Worm (Caenorhabditis elegans): ENCODE data around the gene fbxa-155.

The fbxa-155 gene

DNA sequence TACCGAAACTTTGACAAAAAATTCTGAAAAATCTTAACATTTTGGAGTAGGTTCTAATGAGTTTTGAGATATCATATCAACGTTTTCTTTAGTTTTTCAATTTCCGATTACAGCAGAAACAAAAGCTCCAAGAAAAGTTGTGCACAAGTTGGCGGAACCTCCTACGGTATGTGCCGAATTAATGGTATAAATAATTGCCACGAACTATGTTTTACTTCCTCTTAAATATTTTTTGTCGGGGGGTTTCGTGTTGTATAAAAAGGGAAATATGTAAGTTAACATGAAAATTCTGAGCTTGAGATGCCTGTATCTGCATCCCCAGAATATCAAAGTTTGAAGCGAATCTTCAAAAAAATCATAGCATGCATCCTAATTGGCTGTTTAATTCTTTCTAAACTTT, 23.9 kb upstream of the fbxa-155 start, which contains the start of gene M04D8.8:
M04D8.8 (plus strand) TSS at position 301 of the 400 bp plus-strand sequence.
- no peak for TF ChIP-seq ref-1 (GFP tag; conservative IDR thresholded peaks at IDR 0.05)
- no peak for TF ChIP-seq flt-1 (GFP tag; IDR thresholded peaks at IDR 0.05)
- TF ChIP-seq med-1 (GFP tag; optimal IDR thresholded peaks at IDR 0.05; ENCODE audit: insufficient read depth), result no peak
- TF ChIP-seq ztf-23 (GFP tag; IDR thresholded peaks at IDR 0.05), result no peak
- TF ChIP-seq tab-1 (GFP tag; IDR thresholded peaks at IDR 0.05), result no peak
- TF ChIP-seq cog-1 (tag; optimal IDR thresholded peaks at IDR 0.05), result no peak
- no peak for TF ChIP-seq ztf-29 (GFP tag; IDR thresholded peaks at IDR 0.05)
- TF ChIP-seq klf-2 (GFP tag; conservative IDR thresholded peaks at IDR 0.05), result no peak
- TF ChIP-seq T22C8.4 (GFP tag; IDR thresholded peaks at IDR 0.05), result no peak

DNA sequence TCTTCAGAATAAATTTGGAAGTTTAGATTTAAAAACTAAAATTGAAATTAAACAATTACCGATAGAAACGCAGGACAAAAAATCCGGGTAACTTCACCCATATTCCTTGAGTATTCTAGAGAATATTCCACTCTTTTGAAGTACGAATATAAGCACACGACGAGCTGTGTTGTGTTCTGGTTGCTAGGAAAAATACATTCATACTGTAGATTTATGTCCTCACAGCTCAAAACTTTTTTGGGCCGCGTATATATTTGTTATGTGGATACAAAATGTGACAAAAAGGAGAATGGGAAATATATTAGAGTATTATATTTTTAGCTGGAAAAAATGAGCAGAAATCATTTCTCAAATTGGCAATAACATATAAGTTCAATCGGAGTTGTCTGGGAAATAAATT, 23.2 kb upstream of the fbxa-155 start, which contains the start of gene M04D8.5:
M04D8.5 (minus strand) TSS at position 101 of the 400 bp plus-strand sequence.
- no peak for TF ChIP-seq cog-1 (tag; optimal IDR thresholded peaks at IDR 0.05)
- no peak for TF ChIP-seq T22C8.4 (GFP tag; IDR thresholded peaks at IDR 0.05)
- TF ChIP-seq ztf-29 (GFP tag; IDR thresholded peaks at IDR 0.05), result no peak
- no peak for TF ChIP-seq med-1 (GFP tag; optimal IDR thresholded peaks at IDR 0.05; ENCODE audit: insufficient read depth)
- TF ChIP-seq tab-1 (GFP tag; IDR thresholded peaks at IDR 0.05), result no peak
- TF ChIP-seq flt-1 (GFP tag; IDR thresholded peaks at IDR 0.05), result no peak
- TF ChIP-seq klf-2 (GFP tag; conservative IDR thresholded peaks at IDR 0.05), result no peak
- no peak for TF ChIP-seq ref-1 (GFP tag; conservative IDR thresholded peaks at IDR 0.05)
- no peak for TF ChIP-seq ztf-23 (GFP tag; IDR thresholded peaks at IDR 0.05)

- TF ChIP-seq cog-1 (tag; optimal IDR thresholded peaks at IDR 0.05) (no peak), ztf-23 (GFP tag; IDR thresholded peaks at IDR 0.05) (no peak)
Measured at ce11 chrIII:10030549-10030948, 20.5 kb upstream of the fbxa-155 start, which contains the start of gene M04D8.4. Gene M04D8.4 (minus strand): TSS chrIII:10030649.

DNA sequence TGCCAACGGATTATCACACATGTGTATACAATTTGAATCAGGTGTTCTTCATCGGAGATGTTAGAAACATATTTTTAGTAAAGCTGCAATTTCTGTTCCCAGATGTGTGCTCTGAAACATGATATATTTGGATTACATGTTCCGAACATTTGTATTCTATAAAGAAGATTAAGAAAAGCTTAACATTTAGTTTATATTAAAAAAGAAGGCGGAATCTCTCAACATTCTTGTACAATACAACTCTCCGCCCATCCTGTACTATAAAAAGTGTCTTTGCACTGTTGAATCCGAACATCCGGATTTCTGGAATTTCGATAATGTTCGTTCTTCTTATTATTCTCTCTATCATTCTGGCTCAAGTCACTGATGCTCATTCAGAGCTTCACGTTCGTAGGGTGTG, 17.9 kb upstream of the fbxa-155 start, which contains the start of gene ins-23:
ins-23 (plus strand) TSS at position 301 of the 400 bp plus-strand sequence.
- TF ChIP-seq ztf-29 (GFP tag; IDR thresholded peaks at IDR 0.05), result no peak
- no peak for TF ChIP-seq flt-1 (GFP tag; IDR thresholded peaks at IDR 0.05)
- no peak for TF ChIP-seq cog-1 (tag; optimal IDR thresholded peaks at IDR 0.05)
- no peak for TF ChIP-seq T22C8.4 (GFP tag; IDR thresholded peaks at IDR 0.05)
- TF ChIP-seq ref-1 (GFP tag; conservative IDR thresholded peaks at IDR 0.05), result no peak
- TF ChIP-seq ztf-23 (GFP tag; IDR thresholded peaks at IDR 0.05), result no peak
- no peak for TF ChIP-seq klf-2 (GFP tag; conservative IDR thresholded peaks at IDR 0.05)
- no peak for TF ChIP-seq med-1 (GFP tag; optimal IDR thresholded peaks at IDR 0.05; ENCODE audit: insufficient read depth)
- no peak for TF ChIP-seq tab-1 (GFP tag; IDR thresholded peaks at IDR 0.05)

- TF ChIP-seq ztf-29 (GFP tag; IDR thresholded peaks at IDR 0.05) (no peak), cog-1 (tag; optimal IDR thresholded peaks at IDR 0.05) (no peak), med-1 (GFP tag; optimal IDR thresholded peaks at IDR 0.05; ENCODE audit: insufficient read depth) (no peak), ref-1 (GFP tag; conservative IDR thresholded peaks at IDR 0.05) (no peak), ztf-23 (GFP tag; IDR thresholded peaks at IDR 0.05) (no peak), klf-2 (GFP tag; conservative IDR thresholded peaks at IDR 0.05) (no peak), tab-1 (GFP tag; IDR thresholded peaks at IDR 0.05) (no peak), flt-1 (GFP tag; IDR thresholded peaks at IDR 0.05) (no peak)
Measured at ce11 chrIII:10025989-10026388, 16.0 kb upstream of the fbxa-155 start, which contains the start of gene ins-22. Gene ins-22 (plus strand): TSS chrIII:10026289.

- TF ChIP-seq flt-1 (GFP tag; IDR thresholded peaks at IDR 0.05) (no peak), klf-2 (GFP tag; conservative IDR thresholded peaks at IDR 0.05) (no peak), ztf-29 (GFP tag; IDR thresholded peaks at IDR 0.05) (no peak), med-1 (GFP tag; optimal IDR thresholded peaks at IDR 0.05; ENCODE audit: insufficient read depth) (no peak), T22C8.4 (GFP tag; IDR thresholded peaks at IDR 0.05) (no peak), ztf-23 (GFP tag; IDR thresholded peaks at IDR 0.05) (no peak), ref-1 (GFP tag; conservative IDR thresholded peaks at IDR 0.05) (no peak), cog-1 (tag; optimal IDR thresholded peaks at IDR 0.05) (no peak), tab-1 (GFP tag; IDR thresholded peaks at IDR 0.05) (no peak)
Measured at ce11 chrIII:10023452-10023851, 13.4 kb upstream of the fbxa-155 start, which contains the start of gene ins-21. Gene ins-21 (plus strand): TSS chrIII:10023752.

DNA sequence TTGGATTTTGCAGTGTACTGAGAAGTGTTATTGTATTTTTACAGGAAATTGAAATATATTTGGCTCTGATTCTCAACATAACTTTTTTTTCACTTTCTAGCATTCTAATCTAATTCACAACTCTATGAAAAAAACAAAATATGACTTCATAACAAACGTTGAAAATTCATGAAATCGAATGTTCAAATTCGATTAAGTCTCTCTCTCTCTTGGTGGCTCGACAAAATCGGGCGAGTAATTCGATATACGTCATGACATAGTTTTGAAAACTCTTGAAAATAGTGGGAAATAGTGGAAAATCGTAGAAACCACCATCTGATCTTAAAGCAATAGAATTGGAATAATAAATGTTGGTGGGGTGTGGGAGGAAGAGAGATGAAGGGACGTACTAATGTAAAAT, 8.0 kb upstream of the fbxa-155 start:
- no peak for TF ChIP-seq ztf-23 (GFP tag; IDR thresholded peaks at IDR 0.05)
- TF ChIP-seq T22C8.4 (GFP tag; IDR thresholded peaks at IDR 0.05), result no peak

DNA sequence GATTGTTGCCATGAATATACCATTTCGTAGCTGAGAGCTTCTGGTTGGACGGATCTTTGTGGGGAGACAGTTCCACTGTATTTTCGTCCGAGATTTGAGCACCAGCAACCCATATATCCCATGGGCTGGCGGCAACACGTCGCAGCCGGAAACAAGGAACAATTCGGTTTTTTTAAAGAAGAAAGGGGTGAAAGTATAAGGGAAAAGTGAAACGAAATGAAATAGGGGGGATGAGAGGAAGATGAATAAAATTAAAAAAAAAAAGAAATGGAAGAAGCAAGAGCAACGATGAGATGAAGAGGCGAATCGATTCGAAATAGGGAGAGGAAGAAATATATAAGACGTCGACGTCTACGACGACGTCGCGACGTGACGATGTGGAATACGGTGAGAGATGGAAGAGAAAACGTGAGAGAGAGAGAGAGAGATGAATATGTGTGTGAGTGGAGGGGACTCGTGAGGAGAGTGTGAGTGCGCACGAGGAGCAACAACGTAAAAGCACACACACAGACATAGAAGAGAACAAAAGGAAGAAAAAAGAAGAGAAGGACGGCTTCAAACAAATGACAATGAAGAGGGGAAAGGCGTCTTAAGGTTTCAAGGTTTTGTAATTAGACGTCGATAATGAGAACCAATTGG, 6.5 kb upstream of the fbxa-155 start, which contains the start of gene rgs-1:
rgs-1 (minus strand) TSS at position 146 of the 639 bp plus-strand sequence.
- TF ChIP-seq cog-1 (tag; optimal IDR thresholded peaks at IDR 0.05) (no peak), flt-1 (GFP tag; IDR thresholded peaks at IDR 0.05) (0 out of 2 replicates have a peak, but pooled peaks have one; percentile 26)

ce11 chrIII:10012136-10012535, 2.1 kb upstream of the fbxa-155 start, which contains the start of gene C05B5.16:
Gene C05B5.16 (plus strand): TSS chrIII:10012436.
- TF ChIP-seq tab-1 (GFP tag; IDR thresholded peaks at IDR 0.05) (no peak), ref-1 (GFP tag; conservative IDR thresholded peaks at IDR 0.05) (no peak), T22C8.4 (GFP tag; IDR thresholded peaks at IDR 0.05) (no peak), ztf-23 (GFP tag; IDR thresholded peaks at IDR 0.05) (no peak), cog-1 (tag; optimal IDR thresholded peaks at IDR 0.05) (no peak), klf-2 (GFP tag; conservative IDR thresholded peaks at IDR 0.05) (no peak), flt-1 (GFP tag; IDR thresholded peaks at IDR 0.05) (no peak)

ce11 chrIII:10006734-10007348, 3.2 kb downstream of the fbxa-155 start, which contains the start of gene C05B5.8:
Gene C05B5.8 (minus strand): TSS chrIII:10006784.
- no peak for TF ChIP-seq flt-1 (GFP tag; IDR thresholded peaks at IDR 0.05)
- TF ChIP-seq klf-2 (GFP tag; conservative IDR thresholded peaks at IDR 0.05), result no peak
- TF ChIP-seq ztf-23 (GFP tag; IDR thresholded peaks at IDR 0.05), result no peak
- TF ChIP-seq T22C8.4 (GFP tag; IDR thresholded peaks at IDR 0.05), result no peak
- no peak for TF ChIP-seq ztf-29 (GFP tag; IDR thresholded peaks at IDR 0.05)
- TF ChIP-seq tab-1 (GFP tag; IDR thresholded peaks at IDR 0.05), result no peak
- no peak for TF ChIP-seq med-1 (GFP tag; optimal IDR thresholded peaks at IDR 0.05; ENCODE audit: insufficient read depth)
- TF ChIP-seq ref-1 (GFP tag; conservative IDR thresholded peaks at IDR 0.05), result no peak
- no peak for TF ChIP-seq cog-1 (tag; optimal IDR thresholded peaks at IDR 0.05)

Measured in whole organism, midembryonic.